Fruit fly (Drosophila melanogaster): Measurements from ENCODE around the gene CG42780.

CG42780 gene

dm6 chrX:7333858-7334800 lies 2.1 kb upstream of the CG42780 start (continued):
- TF ChIP-seq CG33557 (GFP tag; optimal IDR thresholded peaks at IDR 0.05): no peak
- no peak for TF ChIP-seq CG7271 (tag; optimal IDR thresholded peaks at IDR 0.05)
- TF ChIP-seq Myb (GFP tag; optimal IDR thresholded peaks at IDR 0.05): peak; percentile 43
- no peak for TF ChIP-seq Spps (tag; optimal IDR thresholded peaks at IDR 0.05)
- no peak for TF ChIP-seq CG15479 (GFP tag; optimal IDR thresholded peaks at IDR 0.05)
- no peak for TF ChIP-seq Stat92E (GFP tag; optimal IDR thresholded peaks at IDR 0.05)
- TF ChIP-seq Awh (GFP tag; IDR thresholded peaks at IDR 0.05): no peak
- TF ChIP-seq CG7839 (tag; optimal IDR thresholded peaks at IDR 0.05): peak; percentile 31
- TF ChIP-seq crc (GFP tag; optimal IDR thresholded peaks at IDR 0.05): peak; percentile 36
- TF ChIP-seq CG5245 (GFP tag; optimal IDR thresholded peaks at IDR 0.05): no peak
- no peak for TF ChIP-seq tna (GFP tag; IDR thresholded peaks at IDR 0.05; ENCODE audit: partially characterized antibody)
- peak; percentile 7 for TF ChIP-seq ems (GFP tag; optimal IDR thresholded peaks at IDR 0.05)
- TF ChIP-seq CG17186 (GFP tag; optimal IDR thresholded peaks at IDR 0.05): no peak
- no peak for TF ChIP-seq sob (GFP tag; IDR thresholded peaks at IDR 0.05)
- TF ChIP-seq Dip2 (GFP tag; IDR thresholded peaks at IDR 0.05): no peak
- no peak for TF ChIP-seq HmgD (GFP tag; optimal IDR thresholded peaks at IDR 0.05)
- TF ChIP-seq CG9215 (GFP tag; IDR thresholded peaks at IDR 0.05): peak; percentile 66
- TF ChIP-seq tio (GFP tag; optimal IDR thresholded peaks at IDR 0.05): peak; percentile 25
- no peak for TF ChIP-seq Mad (GFP tag; optimal IDR thresholded peaks at IDR 0.05)
- peak; percentile 24 for TF ChIP-seq CG15269 (tag; optimal IDR thresholded peaks at IDR 0.05)
- no peak for TF ChIP-seq CG15601 (tag; optimal IDR thresholded peaks at IDR 0.05)
- TF ChIP-seq CG32772 (GFP tag; IDR thresholded peaks at IDR 0.05): no peak
- TF ChIP-seq danr (GFP tag; IDR thresholded peaks at IDR 0.05): 0 out of 2 replicates have a peak, but pooled peaks have one; percentile 29
- no peak for TF ChIP-seq CG13894 (tag; optimal IDR thresholded peaks at IDR 0.05)
- no peak for TF ChIP-seq dimm (GFP tag; IDR thresholded peaks at IDR 0.05)
- TF ChIP-seq CHES-1-like (GFP tag; optimal IDR thresholded peaks at IDR 0.05): peak; percentile 35
- TF ChIP-seq Chrac-16 (GFP tag; optimal IDR thresholded peaks at IDR 0.05): no peak
- peak; percentile 49 for TF ChIP-seq Fer3 (tag; optimal IDR thresholded peaks at IDR 0.05)
- no peak for TF ChIP-seq CG8478 (optimal IDR thresholded peaks at IDR 0.05)
- no peak for TF ChIP-seq D (optimal IDR thresholded peaks at IDR 0.05)
- TF ChIP-seq D (GFP tag; optimal IDR thresholded peaks at IDR 0.05): no peak
- no peak for TF ChIP-seq CG5180 (GFP tag; optimal IDR thresholded peaks at IDR 0.05)
- no peak for TF ChIP-seq ac (GFP tag; optimal IDR thresholded peaks at IDR 0.05)
- TF ChIP-seq eyg (GFP tag; optimal IDR thresholded peaks at IDR 0.05): peak; percentile 47
- no peak for TF ChIP-seq Hand (GFP tag; optimal IDR thresholded peaks at IDR 0.05)
- no peak; the same call in 2 of the 3 replicates for TF ChIP-seq gce (GFP tag; IDR thresholded peaks at IDR 0.05)
- no peak for TF ChIP-seq Dp (GFP tag; optimal IDR thresholded peaks at IDR 0.05)
- no peak for TF ChIP-seq CG31388 (GFP tag; optimal IDR thresholded peaks at IDR 0.05)
- TF ChIP-seq Hr51 (GFP tag; optimal IDR thresholded peaks at IDR 0.05): peak in 1 of 2 experiments; percentile 30
- no peak for TF ChIP-seq CG6175 (GFP tag; IDR thresholded peaks at IDR 0.05)
- TF ChIP-seq CG12942 (GFP tag; optimal IDR thresholded peaks at IDR 0.05): peak; percentile 17
- no peak for TF ChIP-seq toy (GFP tag; IDR thresholded peaks at IDR 0.05)
- TF ChIP-seq Fer1 (GFP tag; optimal IDR thresholded peaks at IDR 0.05): no peak
- no peak for TF ChIP-seq so (GFP tag; IDR thresholded peaks at IDR 0.05)
- peak; percentile 6 for TF ChIP-seq vfl (GFP tag; optimal IDR thresholded peaks at IDR 0.05)
- TF ChIP-seq cg (GFP tag; optimal IDR thresholded peaks at IDR 0.05): peak; percentile 18
- TF ChIP-seq CG15073 (GFP tag; optimal IDR thresholded peaks at IDR 0.05): no peak
- TF ChIP-seq CG2889 (GFP tag; IDR thresholded peaks at IDR 0.05): 0 out of 3 replicates have a peak, but pooled peaks have one; percentile 26
- TF ChIP-seq CG18476 (GFP tag; optimal IDR thresholded peaks at IDR 0.05): peak; percentile 16
